Fruit fly (Drosophila melanogaster): ENCODE results near the gene crb.

The crb gene

DNA sequence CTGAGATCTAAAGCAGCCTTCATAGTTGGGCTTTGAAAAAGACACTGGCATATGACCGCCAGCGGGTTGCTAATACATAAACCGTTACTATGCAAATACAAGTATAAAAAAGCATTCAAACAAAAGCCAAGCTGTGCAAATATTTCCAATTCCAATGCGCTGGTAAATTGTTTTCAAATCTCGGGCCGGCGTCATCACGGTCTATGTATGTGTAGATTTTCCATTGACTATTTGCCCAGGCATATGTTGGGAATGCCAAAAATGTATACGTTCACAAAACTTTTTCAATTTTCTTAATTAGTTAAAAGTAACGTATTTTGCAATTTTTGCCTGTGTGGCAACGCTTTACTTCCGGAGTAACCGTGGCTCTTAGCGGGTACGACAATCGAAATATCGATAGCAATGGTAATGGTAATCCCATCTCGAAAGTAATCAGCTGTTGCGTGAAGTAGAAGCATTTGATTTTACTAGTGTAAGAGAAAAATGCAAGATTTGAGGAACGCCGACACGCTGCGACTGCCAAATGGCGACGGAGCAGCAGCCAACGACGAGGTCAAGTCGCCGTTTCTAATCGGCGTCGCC is 5.0 kb upstream of the crb start, which contains the start of the genes CG34290 and Uck (continued):
- TF ChIP-seq Sry-δ (GFP tag; optimal IDR thresholded peaks at IDR 0.05): peak; percentile 97
- TF ChIP-seq CG10654 (GFP tag; optimal IDR thresholded peaks at IDR 0.05): peak; percentile 54
- peak; percentile 91 for TF ChIP-seq CG17568 (GFP tag; optimal IDR thresholded peaks at IDR 0.05)
- peak; percentile 80 for TF ChIP-seq eyg (GFP tag; optimal IDR thresholded peaks at IDR 0.05)
- no peak for TF ChIP-seq corto (GFP tag; optimal IDR thresholded peaks at IDR 0.05)
- peak; percentile 82 for TF ChIP-seq knrl (GFP tag; IDR thresholded peaks at IDR 0.05; ENCODE audit: partially characterized antibody)
- TF ChIP-seq HLH4C (GFP tag; IDR thresholded peaks at IDR 0.05; ENCODE audit: partially characterized antibody): peak; percentile 70
- peak; percentile 66 for TF ChIP-seq CG7839 (tag; optimal IDR thresholded peaks at IDR 0.05)
- peak; percentile 58 for TF ChIP-seq CG14050 (GFP tag; IDR thresholded peaks at IDR 0.05)
- peak; percentile 49 for TF ChIP-seq CG30431 (GFP tag; optimal IDR thresholded peaks at IDR 0.05)
- TF ChIP-seq sens (GFP tag): peak; percentile 90
- peak; percentile 61 for TF ChIP-seq CG7556 (GFP tag; optimal IDR thresholded peaks at IDR 0.05)
- TF ChIP-seq zf30C (GFP tag; optimal IDR thresholded peaks at IDR 0.05): peak; percentile 39
- TF ChIP-seq seq (GFP tag; IDR thresholded peaks at IDR 0.05): 0 out of 2 replicates have a peak, but pooled peaks have one; percentile 23
- peak; percentile 74 for TF ChIP-seq E2f2 (GFP tag; IDR thresholded peaks at IDR 0.05)
- TF ChIP-seq schlank (tag; optimal IDR thresholded peaks at IDR 0.05): peak; percentile 80
- peak; percentile 75 for TF ChIP-seq CG42726 (GFP tag; IDR thresholded peaks at IDR 0.05; ENCODE audit: partially characterized antibody)
- TF ChIP-seq Adf1 (GFP tag; IDR thresholded peaks at IDR 0.05): peak; percentile 36; the same call in 1 of the 2 replicates
- TF ChIP-seq Pdp1 (GFP tag; optimal IDR thresholded peaks at IDR 0.05): peak in 1 of 2 experiments; percentile 76
- peak; percentile 13 for TF ChIP-seq jumu (GFP tag; optimal IDR thresholded peaks at IDR 0.05)
- TF ChIP-seq Abd-B (GFP tag; optimal IDR thresholded peaks at IDR 0.05): peak; percentile 17
- peak; percentile 41 for TF ChIP-seq Bdp1 (GFP tag; optimal IDR thresholded peaks at IDR 0.05)
- no peak for TF ChIP-seq CG10462 (GFP tag; optimal IDR thresholded peaks at IDR 0.05)
- TF ChIP-seq gce (GFP tag; IDR thresholded peaks at IDR 0.05): peak; percentile 78
- peak; percentile 54 for TF ChIP-seq CG8281 (tag; optimal IDR thresholded peaks at IDR 0.05)
- TF ChIP-seq CG12744 (GFP tag; optimal IDR thresholded peaks at IDR 0.05): peak; percentile 49
- TF ChIP-seq Max (GFP tag; optimal IDR thresholded peaks at IDR 0.05): peak; percentile 69
- TF ChIP-seq chn (GFP tag; optimal IDR thresholded peaks at IDR 0.05): peak; percentile 47
- peak; percentile 23 for TF ChIP-seq cwo (GFP tag; optimal IDR thresholded peaks at IDR 0.05)
- peak; percentile 59 for TF ChIP-seq CG12299 (tag; optimal IDR thresholded peaks at IDR 0.05)
- 0 out of 2 replicates have a peak, but pooled peaks have one; percentile 28 for TF ChIP-seq sim (GFP tag; IDR thresholded peaks at IDR 0.05)
- no peak for TF ChIP-seq Lpt (GFP tag; optimal IDR thresholded peaks at IDR 0.05)
- TF ChIP-seq CG15269 (tag; optimal IDR thresholded peaks at IDR 0.05): peak; percentile 69
- TF ChIP-seq kni (GFP tag; optimal IDR thresholded peaks at IDR 0.05): peak; percentile 75
- peak; percentile 83 for TF ChIP-seq CG6791 (GFP tag; IDR thresholded peaks at IDR 0.05; ENCODE audit: partially characterized antibody)
- TF ChIP-seq CHES-1-like (GFP tag; optimal IDR thresholded peaks at IDR 0.05): peak; percentile 79
- TF ChIP-seq CG3726 (GFP tag; IDR thresholded peaks at IDR 0.05): no peak
- no peak for TF ChIP-seq Dip2 (GFP tag; IDR thresholded peaks at IDR 0.05)
- TF ChIP-seq sr (GFP tag; IDR thresholded peaks at IDR 0.05): 0 out of 3 replicates have a peak, but pooled peaks have one; percentile 50
- TF ChIP-seq Taf1 (GFP tag; IDR thresholded peaks at IDR 0.05): no peak
- no peak for TF ChIP-seq CG9215 (GFP tag; IDR thresholded peaks at IDR 0.05)
- TF ChIP-seq Mad (GFP tag; optimal IDR thresholded peaks at IDR 0.05): peak; percentile 65
- TF ChIP-seq vfl (GFP tag; optimal IDR thresholded peaks at IDR 0.05): peak; percentile 16
- peak; percentile 57 for TF ChIP-seq fu2 (GFP tag; optimal IDR thresholded peaks at IDR 0.05)
- TF ChIP-seq Ravus (GFP tag; IDR thresholded peaks at IDR 0.05): no peak
- peak; percentile 82 for TF ChIP-seq CG4328 (GFP tag; optimal IDR thresholded peaks at IDR 0.05)
- TF ChIP-seq luna (GFP tag; optimal IDR thresholded peaks at IDR 0.05): peak; percentile 44
- peak; percentile 86 for TF ChIP-seq zen (tag; optimal IDR thresholded peaks at IDR 0.05)
- TF ChIP-seq Sox102F (GFP tag; optimal IDR thresholded peaks at IDR 0.05): peak; percentile 38
- TF ChIP-seq CG18011 (GFP tag; optimal IDR thresholded peaks at IDR 0.05): peak; percentile 72

Measured in whole organism, embryonic.